Fruit fly (Drosophila melanogaster) whole organism: ENCODE data around the gene CG1774.

ENCODE experiments used
- Dll ChIP-seq: fragments of >200 bp; optimal IDR thresholded peaks from 2 replicates; lab custom pipeline; 2017
- pan ChIP-seq: fragments of >200 bp; optimal IDR thresholded peaks from 2 replicates; lab custom pipeline; 2017
- psq ChIP-seq: fragments of >200 bp; optimal IDR thresholded peaks from 2 replicates; lab custom pipeline; 2017
- usp ChIP-seq: fragments of >200 bp; optimal IDR thresholded peaks from 2 replicates; lab custom pipeline; 2017; ENCODE audit warnings: missing biosample characterization, missing genetic modification characterization, mixed read lengths

dm6 chr3R:31617801-31618200 is 25.2 kb downstream of the CG1774 start, which contains the start of gene pasha:
- TF ChIP-seq pan = no peak
- no peak for TF ChIP-seq usp (GFP tag; lab: Kevin White, UChicago)
- TF ChIP-seq psq (lab: Kevin White, UChicago) = no peak
- no peak for TF ChIP-seq Dll (lab: Kevin White, UChicago)
